Worm (Caenorhabditis elegans) whole organism, early embryonic: Measurements from ENCODE around the gene clic-1.

ENCODE experiments used
- F13C5.2 ChIP-seq: sonication (generic microtip); optimal IDR thresholded peaks from 2 replicates; lab custom pipeline; 2017; ENCODE audit warnings: mild to moderate bottlenecking, missing genetic modification characterization, inconsistent platforms, missing compliant biosample characterization
- aly-1 ChIP-seq: sonication (generic microtip); optimal IDR thresholded peaks from 2 replicates; lab custom pipeline; 2016; ENCODE audit warnings: missing genetic modification characterization, missing compliant biosample characterization
- ceh-13 ChIP-seq: fragments of 200-800 bp; sonication (Bioruptor generic); optimal IDR thresholded peaks from 2 replicates; lab custom pipeline; 2018; ENCODE audit warnings: mild to moderate bottlenecking, missing genetic modification characterization, missing compliant biosample characterization
- ceh-36 ChIP-seq: sonication (generic microtip); optimal IDR thresholded peaks from 2 replicates; lab custom pipeline; 2016; ENCODE audit warnings: missing genetic modification characterization, inconsistent platforms, missing compliant biosample characterization
- ets-7 ChIP-seq: sonication (generic microtip); optimal IDR thresholded peaks from 2 replicates; lab custom pipeline; 2016; ENCODE audit warnings: missing genotype, missing genetic modification characterization, missing compliant biosample characterization
- flt-1 ChIP-seq: fragments of 200-800 bp; sonication (Bioruptor generic); IDR thresholded peaks from 2 replicates; pipeline ENCODE4 v1.3.6; 2022; ENCODE audit warnings: missing genetic modification characterization, missing compliant biosample characterization
- hmbx-1 ChIP-seq: sonication (generic microtip); optimal IDR thresholded peaks from 2 replicates; lab custom pipeline; 2016; ENCODE audit warnings: mild to moderate bottlenecking, missing genetic modification characterization, missing compliant biosample characterization
- hmg-4 ChIP-seq: fragments of 200-800 bp; sonication (Bioruptor generic); optimal IDR thresholded peaks from 2 replicates; lab custom pipeline; 2018; ENCODE audit warnings: mild to moderate bottlenecking, missing genetic modification characterization, missing compliant biosample characterization
- hnd-1 ChIP-seq: sonication (generic microtip); optimal IDR thresholded peaks from 2 replicates; lab custom pipeline; 2016; ENCODE audit warnings: missing genetic modification characterization, missing compliant biosample characterization
- pes-1 ChIP-seq: fragments of 200-800 bp; sonication (Bioruptor generic); IDR thresholded peaks from 2 replicates; pipeline ENCODE4 v1.3.6; 2022; ENCODE audit warnings: missing genetic modification reagents, missing genetic modification characterization, missing compliant biosample characterization
- scrt-1 ChIP-seq: fragments of 200-800 bp; sonication (Bioruptor generic); IDR thresholded peaks from 2 replicates; pipeline ENCODE4 v1.3.6; 2022; ENCODE audit warnings: missing genetic modification characterization, missing compliant biosample characterization
- sea-1 ChIP-seq: fragments of 200-800 bp; sonication (Bioruptor generic); conservative IDR thresholded peaks from 2 replicates; pipeline ENCODE4 v1.3.6; 2022; ENCODE audit warnings: missing genetic modification characterization, missing compliant biosample characterization
- tbx-11 ChIP-seq: fragments of 200-800 bp; sonication (Bioruptor generic); IDR thresholded peaks from 2 replicates; pipeline ENCODE4 v1.3.6; 2022; ENCODE audit warnings: missing genetic modification characterization, missing compliant biosample characterization
- tbx-37 ChIP-seq: fragments of 200-800 bp; sonication (Bioruptor generic); conservative IDR thresholded peaks from 2 replicates; pipeline ENCODE4 v1.3.6; 2022; ENCODE audit warnings: missing genetic modification reagents, missing genetic modification characterization, missing compliant biosample characterization
- tra-4 ChIP-seq: sonication (generic microtip); optimal IDR thresholded peaks from 2 replicates; lab custom pipeline; 2017; ENCODE audit warnings: missing genetic modification characterization, missing compliant biosample characterization

clic-1 gene

ce11 chrV:7683907-7684655 is 50.6 kb downstream of the clic-1 start, which contains the start of gene sre-11:
Gene sre-11 (minus strand): TSS chrV:7683957.
- TF ChIP-seq hnd-1 (tag; lab: Kevin White, UChicago) = no peak
- TF ChIP-seq pes-1 (GFP tag; lab: Robert Waterston, UW) = no peak
- no peak for TF ChIP-seq ceh-13
- no peak for TF ChIP-seq sea-1 (GFP tag; lab: Robert Waterston, UW)
- no peak for TF ChIP-seq tbx-11 (GFP tag; lab: Robert Waterston, UW)
- no peak for TF ChIP-seq tra-4 (tag; lab: Kevin White, UChicago)
- no peak for TF ChIP-seq ceh-36 (tag; lab: Kevin White, UChicago)
- TF ChIP-seq ets-7 (tag; lab: Kevin White, UChicago) = no peak
- no peak for TF ChIP-seq scrt-1 (GFP tag; lab: Robert Waterston, UW)
- no peak for TF ChIP-seq aly-1 (tag; lab: Kevin White, UChicago)
- TF ChIP-seq flt-1 (GFP tag; lab: Robert Waterston, UW) = no peak
- TF ChIP-seq F13C5.2 (tag; lab: Kevin White, UChicago) = no peak
- no peak for TF ChIP-seq hmg-4 (GFP tag; lab: Kevin White, UChicago)
- no peak for TF ChIP-seq hmbx-1
- no peak for TF ChIP-seq tbx-37 (GFP tag; lab: Robert Waterston, UW)
